Worm (Caenorhabditis elegans) whole organism, L3 larva: ENCODE data around the gene F46C5.1.

Source experiments
- aly-2 ChIP-seq: fragments of 150-350 bp; optimal IDR thresholded peaks from 2 replicates; lab custom pipeline; 2014; ENCODE audit warnings: missing biosample characterization, missing genetic modification characterization
- ceh-82 ChIP-seq: fragments of 150-350 bp; optimal IDR thresholded peaks from 2 replicates; lab custom pipeline; 2014; ENCODE audit warnings: missing biosample characterization, missing genetic modification characterization
- elt-1 ChIP-seq: fragments of 150-350 bp; optimal IDR thresholded peaks from 2 replicates; lab custom pipeline; 2014; ENCODE audit warnings: missing biosample characterization, missing genetic modification characterization
- elt-3 ChIP-seq, 3 experiments: fragments of 150-350 bp in 1 of 3; sonication (generic microtip) in 2 of 3; optimal IDR thresholded peaks; 2 replicates in 2 of 3; 4 replicates in 1 of 3; lab custom pipeline; 2014 to 2017; ENCODE audit warnings: missing biosample characterization in 3 of 3, missing genetic modification characterization in 3 of 3
- eor-1 ChIP-seq, 2 experiments: fragments of 150-350 bp; optimal IDR thresholded peaks; 2 replicates each; lab custom pipeline; 2014 to 2018; ENCODE audit warnings: missing biosample characterization in 2 of 2, missing genetic modification characterization in 2 of 2
- fos-1 ChIP-seq: fragments of 150-350 bp; optimal IDR thresholded peaks from 2 replicates; lab custom pipeline; 2014; ENCODE audit warnings: missing biosample characterization, missing genetic modification characterization
- mdl-1 ChIP-seq: fragments of 150-350 bp; optimal IDR thresholded peaks from 2 replicates; lab custom pipeline; 2014; ENCODE audit warnings: missing biosample characterization, missing genetic modification characterization
- nhr-23 ChIP-seq: fragments of 150-350 bp; optimal IDR thresholded peaks from 2 replicates; lab custom pipeline; 2014; ENCODE audit warnings: missing biosample characterization, missing genetic modification reagents, missing genetic modification characterization
- nhr-28 ChIP-seq: fragments of 150-350 bp; optimal IDR thresholded peaks from 2 replicates; lab custom pipeline; 2014; ENCODE audit warnings: missing biosample characterization, missing genetic modification characterization
- nhr-77 ChIP-seq: fragments of 150-350 bp; optimal IDR thresholded peaks from 2 replicates; lab custom pipeline; 2014; ENCODE audit warnings: missing biosample characterization, missing genetic modification characterization
- pha-4 ChIP-seq: fragments of 150-350 bp; optimal IDR thresholded peaks from 2 replicates; lab custom pipeline; 2014; ENCODE audit warnings: missing biosample characterization, missing genetic modification reagents, missing genetic modification characterization
- ztf-11 ChIP-seq: fragments of 150-350 bp; optimal IDR thresholded peaks from 2 replicates; lab custom pipeline; 2014; ENCODE audit warnings: missing biosample characterization, missing genetic modification characterization

- TF ChIP-seq ceh-82 = no peak
- peak; percentile 9 for TF ChIP-seq nhr-28 (tag; lab: Kevin White, UChicago)
- TF ChIP-seq elt-1 (tag; lab: Kevin White, UChicago) = no peak
- TF ChIP-seq elt-3 (tag; optimal IDR thresholded peaks at IDR 0.05; lab: Kevin White, UChicago) = no peak
- TF ChIP-seq eor-1 (tag; optimal IDR thresholded peaks at IDR 0.05; lab: Kevin White, UChicago) = no peak
- TF ChIP-seq aly-2 (tag; lab: Kevin White, UChicago) = no peak
- no peak for TF ChIP-seq fos-1
- no peak for TF ChIP-seq pha-4 (tag; lab: Kevin White, UChicago)
- no peak for TF ChIP-seq mdl-1 (tag; lab: Kevin White, UChicago)
- no peak for TF ChIP-seq nhr-77 (tag; lab: Kevin White, UChicago)
- peak; percentile 69 for TF ChIP-seq nhr-23 (tag; lab: Kevin White, UChicago)
- no peak for TF ChIP-seq ztf-11 (tag; lab: Kevin White, UChicago)
Observed at ce11 chrII:8818978-8819896, 1.8 kb downstream of the F46C5.1 start, which contains the start of gene F46C5.10.
